Worm (Caenorhabditis elegans) whole organism, L4 larva: ENCODE results near the gene Y23B4A.1.

Experiments
- T20F7.1 ChIP-seq: fragments of 200-800 bp; sonication (Bioruptor generic); optimal IDR thresholded peaks from 2 replicates; lab custom pipeline; 2018; ENCODE audit warnings: mild to moderate bottlenecking, missing genetic modification characterization, missing compliant biosample characterization
- T26A8.4 ChIP-seq: fragments of 200-800 bp; sonication (Bioruptor generic); IDR thresholded peaks from 2 replicates; pipeline ENCODE4 v1.3.6; 2022; ENCODE audit warnings: missing genetic modification characterization, missing compliant biosample characterization
- Y5F2A.4 ChIP-seq: fragments of 200-800 bp; sonication (Bioruptor generic); optimal IDR thresholded peaks from 2 replicates; lab custom pipeline; 2018; ENCODE audit warnings: mild to moderate bottlenecking, missing genetic modification characterization, missing compliant biosample characterization
- aha-1 ChIP-seq: fragments of 150-350 bp; peaks from one replicate; lab custom pipeline; 2014; ENCODE audit warnings: missing biosample characterization, missing genetic modification characterization
- ama-1 ChIP-seq: fragments of 150-350 bp; optimal IDR thresholded peaks from 2 replicates; lab custom pipeline; 2014; ENCODE audit warnings: inconsistent platforms, mixed read lengths
- ceh-20 ChIP-seq: fragments of 200-800 bp; sonication (Bioruptor generic); IDR thresholded peaks from 2 replicates; pipeline ENCODE4 v1.3.6; 2022; ENCODE audit warnings: missing genetic modification reagents, missing genetic modification characterization, missing compliant biosample characterization
- ctbp-1 ChIP-seq: fragments of 200-800 bp; sonication (Bioruptor generic); IDR thresholded peaks from 2 replicates; pipeline ENCODE4 v1.3.6; 2022; ENCODE audit warnings: missing genetic modification reagents, missing genetic modification characterization, missing compliant biosample characterization
- daf-16 ChIP-seq, 3 experiments: sonication (generic microtip); optimal IDR thresholded peaks; 2 replicates each; lab custom pipeline; 2016 to 2017; ENCODE audit warnings: missing genetic modification characterization in 3 of 3, missing genetic modification reagents in 3 of 3, mild to moderate bottlenecking in 2 of 3, missing compliant biosample characterization in 2 of 3, missing biosample characterization in 1 of 3, moderate library complexity in 1 of 3
- dmd-6 ChIP-seq: fragments of 200-800 bp; sonication (Bioruptor generic); IDR thresholded peaks from 2 replicates; pipeline ENCODE4 v1.3.6; 2022; ENCODE audit warnings: missing genetic modification reagents, missing genetic modification characterization, missing compliant biosample characterization
- dpl-1 ChIP-seq: fragments of 150-350 bp; optimal IDR thresholded peaks from 2 replicates; lab custom pipeline; 2014; ENCODE audit warnings: missing biosample characterization, missing genetic modification reagents, missing genetic modification characterization
- dve-1 ChIP-seq: sonication (generic microtip); optimal IDR thresholded peaks from 2 replicates; lab custom pipeline; 2017; ENCODE audit warnings: antibody characterized with exemption, mild to moderate bottlenecking, missing genetic modification characterization, missing compliant biosample characterization; ENCODE audit not compliant: insufficient read depth
- egl-43 ChIP-seq: fragments of 200-800 bp; sonication (Bioruptor generic); IDR thresholded peaks from 2 replicates; pipeline ENCODE4 v1.3.6; 2022; ENCODE audit warnings: missing genetic modification reagents, missing genetic modification characterization, missing compliant biosample characterization
- fkh-10 ChIP-seq: fragments of 150-350 bp; optimal IDR thresholded peaks from 2 replicates; lab custom pipeline; 2014; ENCODE audit warnings: missing biosample characterization, missing genetic modification reagents, missing genetic modification characterization
- hif-1 ChIP-seq, 2 experiments: sonication (generic microtip); optimal IDR thresholded peaks; 2 replicates each; lab custom pipeline; 2016 to 2017; ENCODE audit warnings: missing compliant biosample characterization in 2 of 2, missing genetic modification characterization in 2 of 2, missing genetic modification reagents in 2 of 2, missing genotype in 2 of 2, mild to moderate bottlenecking in 1 of 2
- hlh-11 ChIP-seq: fragments of 200-800 bp; sonication (Bioruptor generic); optimal IDR thresholded peaks from 2 replicates; lab custom pipeline; 2018; ENCODE audit warnings: mild to moderate bottlenecking, missing genetic modification characterization, missing compliant biosample characterization
- hlh-30 ChIP-seq: sonication (generic microtip); optimal IDR thresholded peaks from 2 replicates; lab custom pipeline; 2017; ENCODE audit warnings: antibody characterized with exemption, mild to moderate bottlenecking, missing genetic modification characterization, missing compliant biosample characterization; ENCODE audit not compliant: insufficient read depth
- lim-7 ChIP-seq: fragments of 200-800 bp; sonication (Bioruptor generic); IDR thresholded peaks from 2 replicates; pipeline ENCODE4 v1.3.6; 2022; ENCODE audit warnings: missing genetic modification characterization, missing compliant biosample characterization
- lsy-2 ChIP-seq, 2 experiments: fragments of 150-350 bp in 1 of 2; sonication (generic microtip) in 1 of 2; optimal IDR thresholded peaks; 2 replicates each; lab custom pipeline; 2014 to 2017; ENCODE audit warnings: missing biosample characterization in 2 of 2, missing genetic modification characterization in 2 of 2
- mdt-29 ChIP-seq: fragments of 200-800 bp; sonication (Bioruptor generic); IDR thresholded peaks from 2 replicates; pipeline ENCODE4 v1.3.6; 2022; ENCODE audit warnings: missing genetic modification reagents, missing genetic modification characterization, missing compliant biosample characterization
- mxl-3 ChIP-seq: fragments of 200-800 bp; sonication (Bioruptor generic); optimal IDR thresholded peaks from 2 replicates; lab custom pipeline; 2018; ENCODE audit warnings: mild to moderate bottlenecking, missing genetic modification characterization, missing compliant biosample characterization
- nhr-102 ChIP-seq: sonication (generic microtip); optimal IDR thresholded peaks from 2 replicates; lab custom pipeline; 2016; ENCODE audit warnings: mild to moderate bottlenecking, missing genetic modification characterization, moderate library complexity, missing compliant biosample characterization
- nhr-11 ChIP-seq: fragments of 150-350 bp; optimal IDR thresholded peaks from 2 replicates; lab custom pipeline; 2014; ENCODE audit warnings: missing biosample characterization, missing genetic modification characterization
- nhr-25 ChIP-seq: sonication (generic microtip); optimal IDR thresholded peaks from 2 replicates; lab custom pipeline; 2017; ENCODE audit warnings: missing genetic modification characterization, mild to moderate bottlenecking, missing compliant biosample characterization, antibody characterized with exemption, moderate library complexity, borderline replicate concordance; ENCODE audit not compliant: insufficient read depth
- nhr-28 ChIP-seq: fragments of 150-350 bp; optimal IDR thresholded peaks from 2 replicates; lab custom pipeline; 2014; ENCODE audit warnings: missing biosample characterization, missing genetic modification characterization
- nhr-42 ChIP-seq: fragments of 200-800 bp; sonication (Bioruptor generic); IDR thresholded peaks from 2 replicates; pipeline ENCODE4 v1.3.6; 2022; ENCODE audit warnings: missing genetic modification characterization, missing compliant biosample characterization
- pha-4 ChIP-seq, 2 experiments: fragments of 150-350 bp in 1 of 2; fragments of 200-800 bp in 1 of 2; sonication (Bioruptor generic) in 1 of 2; IDR thresholded peaks in 1 of 2; optimal IDR thresholded peaks in 1 of 2; 2 replicates each; pipeline versions ENCODE4 v1.3.6 to Lab custom; 2014 to 2022; ENCODE audit warnings: missing genetic modification characterization in 2 of 2, missing genetic modification reagents in 2 of 2, missing biosample characterization in 1 of 2, missing compliant biosample characterization in 1 of 2
- set-16 ChIP-seq: fragments of 200-800 bp; sonication (Bioruptor generic); IDR thresholded peaks from 2 replicates; pipeline ENCODE4 v1.3.6; 2022; ENCODE audit warnings: missing genetic modification reagents, missing genetic modification characterization, missing compliant biosample characterization
- skn-1 ChIP-seq: fragments of 150-350 bp; optimal IDR thresholded peaks from 2 replicates; lab custom pipeline; 2014; ENCODE audit warnings: missing biosample characterization, missing genetic modification characterization
- snpc-1.2 ChIP-seq: fragments of 200-800 bp; sonication (Bioruptor generic); IDR thresholded peaks from 2 replicates; pipeline ENCODE4 v1.3.6; 2022; ENCODE audit warnings: missing genetic modification reagents, missing genetic modification characterization, missing compliant biosample characterization
- tag-97 ChIP-seq: fragments of 200-800 bp; sonication (Bioruptor generic); IDR thresholded peaks from 2 replicates; pipeline ENCODE4 v1.3.6; 2022; ENCODE audit warnings: missing genetic modification characterization, missing compliant biosample characterization
- unc-39 ChIP-seq: sonication (generic microtip); optimal IDR thresholded peaks from 2 replicates; lab custom pipeline; 2017; ENCODE audit warnings: missing biosample characterization, missing genetic modification characterization
- unc-62 ChIP-seq, 3 experiments: fragments of 150-350 bp in 1 of 3; sonication (generic microtip); optimal IDR thresholded peaks in 2 of 3; peaks in 1 of 3; 1 replicate in 1 of 3; 2 replicates in 2 of 3; lab custom pipeline; 2014 to 2017; ENCODE audit warnings: missing biosample characterization in 3 of 3, missing genetic modification characterization in 3 of 3, missing genetic modification reagents in 3 of 3, missing genotype in 1 of 3
- zip-2 ChIP-seq: fragments of 150-350 bp; optimal IDR thresholded peaks from 2 replicates; lab custom pipeline; 2014; ENCODE audit warnings: missing biosample characterization, missing genetic modification characterization
- ztf-11 ChIP-seq: fragments of 150-350 bp; optimal IDR thresholded peaks from 2 replicates; lab custom pipeline; 2014; ENCODE audit warnings: missing biosample characterization, missing genetic modification characterization
- ztf-7 ChIP-seq: fragments of 150-350 bp; optimal IDR thresholded peaks from 2 replicates; lab custom pipeline; 2014; ENCODE audit warnings: missing biosample characterization, missing genetic modification characterization

The Y23B4A.1 gene

ce11 chrX:5953174-5953573, 36.0 kb upstream of the Y23B4A.1 start, which contains the start of the genes R07E4.5 and R07E4.3 (continued):
- TF ChIP-seq fkh-10 (no peak), T26A8.4 (no peak), mxl-3 (GFP tag; lab: Kevin White, UChicago) (peak; percentile 2), hlh-30 (tag; lab: Kevin White, UChicago) (peak; percentile 73)

ce11 chrX:5948769-5949168, 31.6 kb upstream of the Y23B4A.1 start, which contains the start of gene mig-23:
TSS of gene mig-23 (minus strand) at chrX:5948869.
- no peak for TF ChIP-seq nhr-28 (tag; lab: Kevin White, UChicago)
- no peak for TF ChIP-seq pha-4 (GFP tag; IDR thresholded peaks at IDR 0.05; lab: Robert Waterston, UW)
- TF ChIP-seq pha-4 (tag; optimal IDR thresholded peaks at IDR 0.05; lab: Kevin White, UChicago) = no peak
- TF ChIP-seq lim-7 = no peak
- TF ChIP-seq ceh-20 (GFP tag; lab: Robert Waterston, UW) = no peak
- TF ChIP-seq mxl-3 (GFP tag; lab: Kevin White, UChicago) = no peak
- TF ChIP-seq ama-1 = no peak
- no peak for TF ChIP-seq unc-39 (tag; lab: Kevin White, UChicago)
- TF ChIP-seq snpc-1.2 (GFP tag; lab: Robert Waterston, UW) = no peak
- TF ChIP-seq ctbp-1 (GFP tag; lab: Robert Waterston, UW) = no peak
- TF ChIP-seq egl-43 (GFP tag; lab: Robert Waterston, UW) = no peak
- no peak for TF ChIP-seq dpl-1
- no peak for TF ChIP-seq hif-1 (tag; optimal IDR thresholded peaks at IDR 0.05; lab: Kevin White, UChicago)
- TF ChIP-seq ztf-7 (tag; lab: Kevin White, UChicago) = no peak
- no peak for TF ChIP-seq nhr-25 (tag; lab: Kevin White, UChicago)
- no peak for TF ChIP-seq Y5F2A.4 (GFP tag; lab: Kevin White, UChicago)
- TF ChIP-seq mdt-29 (GFP tag; lab: Robert Waterston, UW) = no peak
- TF ChIP-seq skn-1 (tag; lab: Kevin White, UChicago) = no peak
- no peak for TF ChIP-seq hlh-30 (tag; lab: Kevin White, UChicago)

- TF ChIP-seq dve-1 = no peak
- no peak for TF ChIP-seq zip-2 (tag; lab: Kevin White, UChicago)
- TF ChIP-seq unc-62 (GFP tag; optimal IDR thresholded peaks at IDR 0.05 in 1 of 2; lab: Kevin White, UChicago) = peak in 1 of 2 experiments; percentile 95
- TF ChIP-seq unc-62 (tag; optimal IDR thresholded peaks at IDR 0.05; lab: Kevin White, UChicago) = no peak
- no peak for TF ChIP-seq T20F7.1
- TF ChIP-seq aha-1 (tag; lab: Kevin White, UChicago) = peak; percentile 18
Observed at ce11 chrX:5944488-5944887, 27.3 kb upstream of the Y23B4A.1 start, which contains the start of gene acs-17. TSS of gene acs-17 (minus strand) at chrX:5944510.

DNA sequence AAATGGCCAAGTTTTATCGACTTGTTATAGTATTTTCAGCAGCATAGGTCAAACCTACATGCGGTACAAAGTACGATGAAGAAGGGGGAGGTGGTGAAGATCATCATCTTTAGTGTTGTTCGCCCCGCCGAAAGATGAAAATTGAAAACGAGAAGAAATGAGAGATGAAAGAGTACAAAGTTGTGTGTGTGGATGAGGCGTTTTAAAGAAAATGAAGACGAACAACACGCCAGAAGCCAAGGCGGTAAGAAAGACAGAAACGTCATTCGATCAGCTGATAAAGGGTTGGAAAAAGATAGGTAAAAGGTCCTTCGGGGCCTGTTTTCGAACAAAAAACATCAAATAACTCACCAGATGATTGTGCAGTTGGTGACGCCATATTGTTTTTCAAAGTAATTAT, 26.7 kb upstream of the Y23B4A.1 start:
- TF ChIP-seq hlh-30 (tag; lab: Kevin White, UChicago) (peak; percentile 31), nhr-28 (tag; lab: Kevin White, UChicago) (peak; percentile 9), daf-16 (GFP tag; optimal IDR thresholded peaks at IDR 0.05; lab: Kevin White, UChicago) (peak in 1 of 2 experiments; percentile 78), daf-16 (tag; optimal IDR thresholded peaks at IDR 0.05; lab: Kevin White, UChicago) (no peak), aha-1 (tag; lab: Kevin White, UChicago) (peak; percentile 88), tag-97 (GFP tag; lab: Robert Waterston, UW) (no peak), set-16 (GFP tag; lab: Robert Waterston, UW) (no peak), nhr-11 (tag; lab: Kevin White, UChicago) (peak; percentile 37), ztf-11 (tag; lab: Kevin White, UChicago) (no peak), nhr-102 (no peak), dmd-6 (GFP tag; lab: Robert Waterston, UW) (0 out of 2 replicates have a peak, but pooled peaks have one; percentile 8), lsy-2 (tag; optimal IDR thresholded peaks at IDR 0.05; lab: Kevin White, UChicago) (peak in 1 of 2 experiments; percentile 11), nhr-42 (GFP tag; lab: Robert Waterston, UW) (no peak), hlh-11 (peak; percentile 72)
